Worm (Caenorhabditis elegans) whole organism, L2 larva: Measurements from ENCODE around the gene cht-1.

Source experiments
- ama-1 ChIP-seq: fragments of 150-350 bp; optimal IDR thresholded peaks from 2 replicates; lab custom pipeline; 2018; ENCODE audit warnings: inconsistent platforms
- elt-3 ChIP-seq: sonication (generic microtip); optimal IDR thresholded peaks from 2 replicates; lab custom pipeline; 2017; ENCODE audit warnings: missing biosample characterization, missing genetic modification characterization
- lin-11 ChIP-seq: fragments of 150-350 bp; sonication (generic microtip); optimal IDR thresholded peaks from 2 replicates; lab custom pipeline; 2014; ENCODE audit warnings: missing biosample characterization, missing genetic modification characterization, inconsistent platforms, mixed read lengths
- lin-39 ChIP-seq: fragments of 150-350 bp; optimal IDR thresholded peaks from 2 replicates; lab custom pipeline; 2014; ENCODE audit warnings: missing biosample characterization, missing genetic modification reagents, missing genetic modification characterization
- mdl-1 ChIP-seq, 2 experiments: fragments of 150-350 bp in 1 of 2; sonication (generic microtip) in 1 of 2; optimal IDR thresholded peaks; 2 replicates each; lab custom pipeline; 2017; ENCODE audit warnings: missing biosample characterization in 2 of 2, missing genetic modification characterization in 2 of 2
- nhr-11 ChIP-seq: fragments of 150-350 bp; optimal IDR thresholded peaks from 2 replicates; lab custom pipeline; 2014; ENCODE audit warnings: missing biosample characterization, missing genetic modification characterization
- nhr-12 ChIP-seq: fragments of 150-350 bp; optimal IDR thresholded peaks from 2 replicates; lab custom pipeline; 2014; ENCODE audit warnings: missing biosample characterization, missing genetic modification characterization
- nhr-237 ChIP-seq: fragments of 150-350 bp; optimal IDR thresholded peaks from 2 replicates; lab custom pipeline; 2014; ENCODE audit warnings: missing biosample characterization, missing genetic modification characterization
- nhr-6 ChIP-seq: fragments of 150-350 bp; optimal IDR thresholded peaks from 2 replicates; lab custom pipeline; 2014; ENCODE audit warnings: missing biosample characterization, missing genetic modification characterization
- unc-62 ChIP-seq: fragments of 150-350 bp; optimal IDR thresholded peaks from 2 replicates; lab custom pipeline; 2014; ENCODE audit warnings: missing biosample characterization, missing genetic modification reagents, missing genetic modification characterization
- ztf-1 ChIP-seq: fragments of 200-800 bp; sonication (Bioruptor generic); conservative IDR thresholded peaks from 2 replicates; pipeline ENCODE4 v1.3.6; 2022; ENCODE audit warnings: missing genetic modification characterization, missing compliant biosample characterization
- ztf-11 ChIP-seq: sonication (generic microtip); optimal IDR thresholded peaks from 2 replicates; lab custom pipeline; 2017; ENCODE audit warnings: missing biosample characterization, missing genetic modification characterization
- ztf-4 ChIP-seq: fragments of 150-350 bp; optimal IDR thresholded peaks from 2 replicates; lab custom pipeline; 2014; ENCODE audit warnings: missing biosample characterization, missing genetic modification characterization

DNA sequence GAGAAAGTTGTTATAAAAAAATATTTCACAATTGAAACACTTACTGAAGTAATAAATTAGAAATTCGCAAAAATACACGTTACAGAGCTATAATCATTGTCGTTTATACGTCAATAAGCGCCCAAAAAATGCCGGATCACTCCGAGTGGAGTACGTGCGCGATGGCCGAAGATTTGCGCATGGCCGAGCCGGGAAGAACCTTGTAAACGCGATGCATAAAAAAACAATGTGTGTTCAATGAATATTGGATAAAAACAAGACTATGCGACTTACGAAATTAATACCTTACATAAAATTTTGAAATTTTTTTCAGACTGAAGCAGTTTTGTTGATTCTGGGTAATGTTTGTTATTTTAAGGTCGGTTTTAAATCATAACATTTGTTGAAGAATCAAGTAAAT lies 20.7 kb downstream of the cht-1 start, which contains the start of gene sorf-1:
- TF ChIP-seq ztf-11 (no peak), ztf-4 (tag; lab: Kevin White, UChicago) (no peak), nhr-6 (tag; lab: Kevin White, UChicago) (no peak), lin-11 (tag; lab: Kevin White, UChicago) (no peak), ama-1 (no peak), nhr-11 (tag; lab: Kevin White, UChicago) (no peak), ztf-1 (GFP tag; lab: Robert Waterston, UW) (no peak), elt-3 (tag; lab: Kevin White, UChicago) (no peak), unc-62 (no peak), lin-39 (tag; lab: Kevin White, UChicago) (no peak), nhr-12 (tag; lab: Kevin White, UChicago) (no peak), mdl-1 (tag; optimal IDR thresholded peaks at IDR 0.05; lab: Kevin White, UChicago) (no peak), nhr-237 (tag; lab: Kevin White, UChicago) (no peak)
